Worm (Caenorhabditis elegans) whole organism, late embryonic: ENCODE measurements around the gene F36H5.4.

Experiments
- elt-2 ChIP-seq: sonication (generic microtip); optimal IDR thresholded peaks from 2 replicates; lab custom pipeline; 2016; ENCODE audit warnings: missing genetic modification reagents, missing genetic modification characterization, missing compliant biosample characterization
- sdc-2 ChIP-seq: sonication (generic microtip); optimal IDR thresholded peaks from 2 replicates; lab custom pipeline; 2016; ENCODE audit warnings: missing genotype, missing genetic modification characterization, missing compliant biosample characterization

- TF ChIP-seq elt-2 (tag; lab: Kevin White, UChicago): no peak
- no peak for TF ChIP-seq sdc-2 (tag; lab: Kevin White, UChicago)
Observed at ce11 chrII:1725735-1726134, 35.9 kb upstream of the F36H5.4 start, which contains the start of gene F45C12.17.
